Worm (Caenorhabditis elegans) whole organism, L3 larva: ENCODE measurements around the gene C53A5.11.
A peak's percentile ranks its signal among the peaks of the same experiment; 100 is the strongest.

ENCODE experiments used
- R02D3.7 ChIP-seq: fragments of 150-350 bp; optimal IDR thresholded peaks from 2 replicates; lab custom pipeline; 2014; ENCODE audit warnings: missing biosample characterization, missing genetic modification characterization
- ZK546.5 ChIP-seq: sonication (generic microtip); optimal IDR thresholded peaks from 2 replicates; lab custom pipeline; 2017; ENCODE audit warnings: missing biosample characterization, missing genetic modification characterization
- aly-2 ChIP-seq: fragments of 150-350 bp; optimal IDR thresholded peaks from 2 replicates; lab custom pipeline; 2014; ENCODE audit warnings: missing biosample characterization, missing genetic modification characterization
- ama-1 ChIP-seq: fragments of 150-350 bp; optimal IDR thresholded peaks from 2 replicates; lab custom pipeline; 2018
- ceh-16 ChIP-seq: sonication (generic microtip); optimal IDR thresholded peaks from 2 replicates; lab custom pipeline; 2017; ENCODE audit warnings: missing biosample characterization, missing genetic modification characterization
- ceh-28 ChIP-seq: fragments of 150-350 bp; optimal IDR thresholded peaks from 2 replicates; lab custom pipeline; 2014; ENCODE audit warnings: missing biosample characterization, missing genetic modification reagents, missing genetic modification characterization
- ceh-82 ChIP-seq: fragments of 150-350 bp; optimal IDR thresholded peaks from 2 replicates; lab custom pipeline; 2014; ENCODE audit warnings: missing biosample characterization, missing genetic modification characterization
- ceh-9 ChIP-seq: sonication (generic microtip); optimal IDR thresholded peaks from 2 replicates; lab custom pipeline; 2018; ENCODE audit warnings: missing biosample characterization, missing genetic modification characterization
- daf-12 ChIP-seq: fragments of 150-350 bp; optimal IDR thresholded peaks from 2 replicates; lab custom pipeline; 2014; ENCODE audit warnings: missing biosample characterization, missing genetic modification reagents, missing genetic modification characterization
- egl-5 ChIP-seq: fragments of 150-350 bp; optimal IDR thresholded peaks from 2 replicates; lab custom pipeline; 2017; ENCODE audit warnings: missing biosample characterization, missing genetic modification reagents, missing genetic modification characterization, inconsistent platforms
- elt-1 ChIP-seq: fragments of 150-350 bp; optimal IDR thresholded peaks from 2 replicates; lab custom pipeline; 2014; ENCODE audit warnings: missing biosample characterization, missing genetic modification characterization
- elt-3 ChIP-seq, 3 experiments: fragments of 150-350 bp in 1 of 3; sonication (generic microtip) in 2 of 3; optimal IDR thresholded peaks; 2 replicates in 2 of 3; 4 replicates in 1 of 3; lab custom pipeline; 2014 to 2017; ENCODE audit warnings: missing biosample characterization in 3 of 3, missing genetic modification characterization in 3 of 3
- eor-1 ChIP-seq, 2 experiments: fragments of 150-350 bp; optimal IDR thresholded peaks; 2 replicates each; lab custom pipeline; 2014 to 2018; ENCODE audit warnings: missing biosample characterization in 2 of 2, missing genetic modification characterization in 2 of 2
- fos-1 ChIP-seq: fragments of 150-350 bp; optimal IDR thresholded peaks from 2 replicates; lab custom pipeline; 2014; ENCODE audit warnings: missing biosample characterization, missing genetic modification characterization
- hmg-11 ChIP-seq: sonication (generic microtip); optimal IDR thresholded peaks from 2 replicates; lab custom pipeline; 2016; ENCODE audit warnings: missing genetic modification characterization, missing compliant biosample characterization
- jun-1 ChIP-seq: fragments of 150-350 bp; optimal IDR thresholded peaks from 2 replicates; lab custom pipeline; 2014; ENCODE audit warnings: missing biosample characterization, missing genetic modification reagents, missing genetic modification characterization
- lin-39 ChIP-seq: fragments of 150-350 bp; optimal IDR thresholded peaks from 2 replicates; lab custom pipeline; 2018; ENCODE audit warnings: missing biosample characterization, missing genetic modification reagents, missing genetic modification characterization
- mdl-1 ChIP-seq: fragments of 150-350 bp; optimal IDR thresholded peaks from 2 replicates; lab custom pipeline; 2014; ENCODE audit warnings: missing biosample characterization, missing genetic modification characterization
- mml-1 ChIP-seq: fragments of 150-350 bp; sonication (generic microtip); optimal IDR thresholded peaks from 3 replicates; lab custom pipeline; 2014; ENCODE audit warnings: missing biosample characterization, missing genetic modification characterization
- nhr-11 ChIP-seq: fragments of 150-350 bp; optimal IDR thresholded peaks from 2 replicates; lab custom pipeline; 2014; ENCODE audit warnings: missing biosample characterization, missing genetic modification characterization
- nhr-237 ChIP-seq: fragments of 150-350 bp; optimal IDR thresholded peaks from 2 replicates; lab custom pipeline; 2014; ENCODE audit warnings: missing biosample characterization, missing genetic modification characterization
- nhr-28 ChIP-seq: fragments of 150-350 bp; optimal IDR thresholded peaks from 2 replicates; lab custom pipeline; 2014; ENCODE audit warnings: missing biosample characterization, missing genetic modification characterization
- nhr-67 ChIP-seq: fragments of 150-350 bp; optimal IDR thresholded peaks from 2 replicates; lab custom pipeline; 2014; ENCODE audit warnings: missing biosample characterization, missing genetic modification characterization
- nhr-76 ChIP-seq: fragments of 150-350 bp; sonication (generic microtip); optimal IDR thresholded peaks from 5 replicates; lab custom pipeline; 2014; ENCODE audit warnings: missing biosample characterization, missing genetic modification characterization
- pha-4 ChIP-seq: fragments of 150-350 bp; optimal IDR thresholded peaks from 2 replicates; lab custom pipeline; 2014; ENCODE audit warnings: missing biosample characterization, missing genetic modification reagents, missing genetic modification characterization
- sea-2 ChIP-seq: fragments of 150-350 bp; sonication (generic microtip); optimal IDR thresholded peaks from 4 replicates; lab custom pipeline; 2014; ENCODE audit warnings: missing biosample characterization, missing genetic modification reagents, missing genetic modification characterization
- skn-1 ChIP-seq: fragments of 150-350 bp; optimal IDR thresholded peaks from 2 replicates; lab custom pipeline; 2014; ENCODE audit warnings: missing biosample characterization, missing genetic modification characterization
- snpc-4 ChIP-seq: fragments of 150-350 bp; optimal IDR thresholded peaks from 2 replicates; lab custom pipeline; 2014; ENCODE audit warnings: missing biosample characterization, missing genetic modification characterization
- tbx-2 ChIP-seq: sonication (generic microtip); optimal IDR thresholded peaks from 2 replicates; lab custom pipeline; 2016; ENCODE audit warnings: mild to moderate bottlenecking, missing genetic modification characterization, missing compliant biosample characterization
- unc-39 ChIP-seq: sonication (generic microtip); optimal IDR thresholded peaks from 4 replicates; lab custom pipeline; 2017; ENCODE audit warnings: missing biosample characterization, missing genetic modification characterization
- ztf-11 ChIP-seq: fragments of 150-350 bp; optimal IDR thresholded peaks from 2 replicates; lab custom pipeline; 2014; ENCODE audit warnings: missing biosample characterization, missing genetic modification characterization
- ztf-4 ChIP-seq: fragments of 150-350 bp; optimal IDR thresholded peaks from 2 replicates; lab custom pipeline; 2014; ENCODE audit warnings: missing biosample characterization, missing genetic modification characterization

C53A5.11 gene

ce11 chrV:14556187-14556586, 6.5 kb upstream of the C53A5.11 start, which contains the start of gene srg-47:
Gene srg-47, minus strand, starts transcription at chrV:14556287.
- TF ChIP-seq ceh-82 = no peak
- TF ChIP-seq mml-1 = no peak
- TF ChIP-seq hmg-11 (tag; lab: Kevin White, UChicago) = no peak
- TF ChIP-seq nhr-237 = no peak
- TF ChIP-seq mdl-1 (tag; lab: Kevin White, UChicago) = no peak
- TF ChIP-seq daf-12 (tag; lab: Kevin White, UChicago) = no peak
- TF ChIP-seq ceh-16 = no peak
- TF ChIP-seq tbx-2 = no peak
- no peak for TF ChIP-seq R02D3.7
- TF ChIP-seq nhr-28 (tag; lab: Kevin White, UChicago) = no peak
- TF ChIP-seq nhr-67 (tag; lab: Kevin White, UChicago) = no peak
- no peak for TF ChIP-seq unc-39 (tag; lab: Kevin White, UChicago)
- TF ChIP-seq, all 47 proteins: peak for 0

- TF ChIP-seq ztf-11 (no peak), egl-5 (tag; lab: Kevin White, UChicago) (no peak), fos-1 (tag; lab: Kevin White, UChicago) (no peak), skn-1 (no peak), hmg-11 (tag; lab: Kevin White, UChicago) (no peak), daf-12 (tag; lab: Kevin White, UChicago) (no peak), sea-2 (no peak), ama-1 (lab: Kevin White, UChicago) (no peak), eor-1 (tag; optimal IDR thresholded peaks at IDR 0.05; lab: Kevin White, UChicago) (no peak)
- TF ChIP-seq, all 47 proteins: peak for 0
Observed at ce11 chrV:14558757-14559156, 3.9 kb upstream of the C53A5.11 start, which contains the start of gene C53A5.9. Gene C53A5.9, minus strand, starts transcription at chrV:14558857.

ce11 chrV:14559312-14559711, 3.4 kb upstream of the C53A5.11 start, which contains the start of gene srt-32:
Gene srt-32, plus strand, starts transcription at chrV:14559612.
- no peak for TF ChIP-seq ztf-4 (tag; lab: Kevin White, UChicago)
- TF ChIP-seq elt-3 (tag; optimal IDR thresholded peaks at IDR 0.05; lab: Kevin White, UChicago) = no peak
- TF ChIP-seq unc-39 (tag; lab: Kevin White, UChicago) = no peak
- TF ChIP-seq R02D3.7 = no peak
- no peak for TF ChIP-seq eor-1 (tag; optimal IDR thresholded peaks at IDR 0.05; lab: Kevin White, UChicago)
- TF ChIP-seq, all 47 proteins: peak for 0

- TF ChIP-seq egl-5 (tag; lab: Kevin White, UChicago) = peak; percentile 21
- peak; percentile 70 for TF ChIP-seq elt-1 (tag; lab: Kevin White, UChicago)
- TF ChIP-seq lin-39 (tag; lab: Kevin White, UChicago) = peak; percentile 6
- no peak for TF ChIP-seq fos-1 (tag; lab: Kevin White, UChicago)
- TF ChIP-seq aly-2 (tag; lab: Kevin White, UChicago) = no peak
- no peak for TF ChIP-seq jun-1
Observed at ce11 chrV:14576745-14577373, 14.2 kb downstream of the C53A5.11 start.

- TF ChIP-seq ztf-11 = no peak
Observed at ce11 chrV:14579619-14580018, 16.9 kb downstream of the C53A5.11 start, which contains the start of gene gar-3. Gene gar-3, minus strand, starts transcription at chrV:14579719.

ce11 chrV:14585351-14585750, 22.7 kb downstream of the C53A5.11 start, which contains the start of gene Y40H4A.2:
Gene Y40H4A.2, minus strand, starts transcription at chrV:14585451.
- TF ChIP-seq nhr-67 (tag; lab: Kevin White, UChicago) = no peak
- TF ChIP-seq tbx-2 = no peak
- no peak for TF ChIP-seq nhr-11 (tag; lab: Kevin White, UChicago)
- TF ChIP-seq, all 47 proteins: peak for 0

ce11 chrV:14594103-14594502, 31.4 kb downstream of the C53A5.11 start:
- TF ChIP-seq mml-1 (no peak), sea-2 (no peak), eor-1 (tag; optimal IDR thresholded peaks at IDR 0.05; lab: Kevin White, UChicago) (no peak), ZK546.5 (tag; lab: Kevin White, UChicago) (no peak), egl-5 (tag; lab: Kevin White, UChicago) (no peak), elt-1 (tag; lab: Kevin White, UChicago) (no peak), nhr-76 (tag; lab: Kevin White, UChicago) (no peak), snpc-4 (tag; lab: Kevin White, UChicago) (no peak), pha-4 (no peak), jun-1 (no peak), ceh-28 (tag; lab: Kevin White, UChicago) (no peak), mdl-1 (tag; lab: Kevin White, UChicago) (no peak), ceh-16 (no peak), tbx-2 (no peak), R02D3.7 (no peak), daf-12 (tag; lab: Kevin White, UChicago) (no peak), ceh-9 (tag; lab: Kevin White, UChicago) (no peak)
